Fruit fly (Drosophila melanogaster) whole organism, embryonic: Measurements from ENCODE around the gene CG5235.

Source experiments
- Ada2b ChIP-seq: fragments of 200-800 bp; sonication (Bioruptor generic); IDR thresholded peaks from 2 replicates; pipeline ENCODE4 v1.3.6; 2022; ENCODE audit warnings: missing biosample characterization, missing genetic modification characterization
- BEAF-32 ChIP-seq: fragments of 200-800 bp; sonication (Bioruptor generic); optimal IDR thresholded peaks from 3 replicates; lab custom pipeline; 2017; ENCODE audit warnings: missing biosample characterization, missing genetic modification characterization, mild to moderate bottlenecking, moderate library complexity, missing genetic modification reagents
- CG10366 ChIP-seq: fragments of 200-800 bp; sonication (Bioruptor generic); IDR thresholded peaks from 2 replicates; pipeline ENCODE4 v1.3.6; 2022; ENCODE audit warnings: missing biosample characterization, missing genetic modification characterization
- CG10565 ChIP-seq: fragments of 200-800 bp; sonication (Bioruptor generic); optimal IDR thresholded peaks from 3 replicates; lab custom pipeline; 2016; ENCODE audit warnings: missing biosample characterization, mild to moderate bottlenecking, missing genetic modification characterization
- CG11456 ChIP-seq: fragments of 200-800 bp; sonication (Bioruptor generic); IDR thresholded peaks from 3 replicates; pipeline ENCODE4 v1.3.6; 2022; ENCODE audit warnings: missing biosample characterization, missing genetic modification characterization
- CG11695 ChIP-seq: fragments of 200-800 bp; sonication (Bioruptor generic); IDR thresholded peaks from 3 replicates; pipeline ENCODE4 v1.3.6; 2022; ENCODE audit warnings: missing biosample characterization, missing genetic modification characterization
- CG18476 ChIP-seq: fragments of 200-800 bp; sonication (Bioruptor generic); optimal IDR thresholded peaks from 2 replicates; lab custom pipeline; 2016; ENCODE audit warnings: missing biosample characterization, mild to moderate bottlenecking, missing genetic modification characterization
- CG2199 ChIP-seq: fragments of 200-800 bp; sonication (Bioruptor generic); IDR thresholded peaks from 3 replicates; pipeline ENCODE4 v1.3.6; 2022; ENCODE audit warnings: missing biosample characterization, missing genetic modification characterization
- CG2875 ChIP-seq: fragments of 200-800 bp; sonication (Bioruptor generic); optimal IDR thresholded peaks from 2 replicates; lab custom pipeline; 2017; ENCODE audit warnings: missing biosample characterization, mild to moderate bottlenecking, missing genetic modification characterization, missing genetic modification reagents
- CG33557 ChIP-seq: fragments of 200-800 bp; sonication (Bioruptor generic); optimal IDR thresholded peaks from 2 replicates; lab custom pipeline; 2019; ENCODE audit warnings: missing biosample characterization, mild to moderate bottlenecking, missing genetic modification characterization, moderate library complexity
- CG3847 ChIP-seq: fragments of 200-800 bp; sonication (Bioruptor generic); IDR thresholded peaks from 2 replicates; pipeline ENCODE4 v1.3.6; 2022; ENCODE audit warnings: missing biosample characterization, missing genetic modification characterization
- CG42726 ChIP-seq: fragments of 200-800 bp; sonication (Bioruptor generic); IDR thresholded peaks from 2 replicates; pipeline ENCODE4 v1.3.6; 2022; ENCODE audit warnings: missing biosample characterization, missing genetic modification characterization; ENCODE audit not compliant: partially characterized antibody
- CG4617 ChIP-seq: fragments of 200-800 bp; sonication (Bioruptor generic); optimal IDR thresholded peaks from 3 replicates; lab custom pipeline; 2016; ENCODE audit warnings: missing biosample characterization, missing genetic modification characterization, borderline replicate concordance
- CG5245 ChIP-seq: fragments of 200-800 bp; sonication (Bioruptor generic); optimal IDR thresholded peaks from 3 replicates; lab custom pipeline; 2016; ENCODE audit warnings: missing biosample characterization, missing genetic modification characterization
- CG6654 ChIP-seq: fragments of 200-800 bp; sonication (Bioruptor generic); optimal IDR thresholded peaks from 2 replicates; lab custom pipeline; 2017; ENCODE audit warnings: missing biosample characterization, mild to moderate bottlenecking, missing genetic modification characterization
- CG6689 ChIP-seq: fragments of 200-800 bp; sonication (Bioruptor generic); IDR thresholded peaks from 2 replicates; pipeline ENCODE4 v1.3.6; 2022; ENCODE audit warnings: missing biosample characterization, missing genetic modification characterization
- CG7271 ChIP-seq: fragments of 200-800 bp; sonication (Bioruptor generic); optimal IDR thresholded peaks from 2 replicates; lab custom pipeline; 2018; ENCODE audit warnings: missing biosample characterization, mild to moderate bottlenecking, missing genetic modification characterization, moderate library complexity
- CG7745 ChIP-seq: fragments of 200-800 bp; sonication (Bioruptor generic); optimal IDR thresholded peaks from 2 replicates; lab custom pipeline; 2018; ENCODE audit warnings: missing biosample characterization, mild to moderate bottlenecking, missing genetic modification characterization, moderate library complexity
- CG8089 ChIP-seq: fragments of 200-800 bp; sonication (Bioruptor generic); optimal IDR thresholded peaks from 3 replicates; lab custom pipeline; 2016; ENCODE audit warnings: missing biosample characterization, missing genetic modification characterization
- CG8281 ChIP-seq: fragments of 200-800 bp; sonication (Bioruptor generic); optimal IDR thresholded peaks from 2 replicates; lab custom pipeline; 2018; ENCODE audit warnings: missing biosample characterization, mild to moderate bottlenecking, missing genetic modification characterization, moderate library complexity
- CG9876 ChIP-seq: fragments of 200-800 bp; sonication (Bioruptor generic); optimal IDR thresholded peaks from 2 replicates; lab custom pipeline; 2016; ENCODE audit warnings: missing biosample characterization, missing genetic modification characterization
- Dfd ChIP-seq, 2 experiments: fragments of >200 bp; optimal IDR thresholded peaks; 2 replicates each; lab custom pipeline; 2017; ENCODE audit warnings: missing biosample characterization in 2 of 2, missing genetic modification characterization in 2 of 2
- Dref ChIP-seq: fragments of 200-800 bp; sonication (Bioruptor generic); IDR thresholded peaks from 2 replicates; pipeline ENCODE4 v1.3.6; 2022; ENCODE audit warnings: missing biosample characterization, missing genetic modification characterization
- H15 ChIP-seq: fragments of 200-800 bp; sonication (Bioruptor generic); IDR thresholded peaks from 3 replicates; pipeline ENCODE4 v1.3.6; 2022; ENCODE audit warnings: missing biosample characterization, missing genetic modification characterization
- Hr3 ChIP-seq: fragments of 200-800 bp; sonication (Bioruptor generic); optimal IDR thresholded peaks from 3 replicates; lab custom pipeline; 2016; ENCODE audit warnings: missing biosample characterization, missing genetic modification characterization
- Hr39 ChIP-seq: fragments of >200 bp; optimal IDR thresholded peaks from 2 replicates; lab custom pipeline; 2017
- Hr51 ChIP-seq, 2 experiments: fragments of 200-800 bp; sonication (Bioruptor generic); optimal IDR thresholded peaks; 2 replicates in 1 of 2; 3 replicates in 1 of 2; lab custom pipeline; 2016 to 2018; ENCODE audit warnings: missing biosample characterization in 2 of 2, missing genetic modification characterization in 2 of 2, mild to moderate bottlenecking in 1 of 2, moderate library complexity in 1 of 2
- Lim3 ChIP-seq: fragments of 200-800 bp; sonication (Bioruptor generic); IDR thresholded peaks from 2 replicates; pipeline ENCODE4 v1.3.6; 2022; ENCODE audit warnings: missing biosample characterization, missing genetic modification characterization
- Max ChIP-seq: fragments of 200-800 bp; sonication (Bioruptor generic); optimal IDR thresholded peaks from 2 replicates; lab custom pipeline; 2016; ENCODE audit warnings: missing biosample characterization, mild to moderate bottlenecking, missing genetic modification characterization
- Spps ChIP-seq: fragments of 200-800 bp; sonication (Bioruptor generic); optimal IDR thresholded peaks from 2 replicates; lab custom pipeline; 2018; ENCODE audit warnings: missing biosample characterization, mild to moderate bottlenecking, missing genetic modification characterization
- Stat92E ChIP-seq, 3 experiments: fragments of >200 bp in 2 of 3; fragments of 200-800 bp in 1 of 3; sonication (Bioruptor generic) in 1 of 3; optimal IDR thresholded peaks; 2 replicates each; lab custom pipeline; 2017 to 2019; ENCODE audit warnings: missing biosample characterization in 3 of 3, missing genetic modification characterization in 3 of 3, mild to moderate bottlenecking in 1 of 3, moderate library complexity in 1 of 3
- bcd ChIP-seq: fragments of 200-800 bp; sonication (Bioruptor generic); optimal IDR thresholded peaks from 2 replicates; lab custom pipeline; 2017; ENCODE audit warnings: missing biosample characterization, mild to moderate bottlenecking, missing genetic modification characterization
- bigmax ChIP-seq: fragments of 200-800 bp; sonication (Bioruptor generic); optimal IDR thresholded peaks from 2 replicates; lab custom pipeline; 2018; ENCODE audit warnings: missing biosample characterization, mild to moderate bottlenecking, missing genetic modification characterization
- chm ChIP-seq: fragments of 200-800 bp; sonication (Bioruptor generic); IDR thresholded peaks from 2 replicates; pipeline ENCODE4 v1.3.6; 2022; ENCODE audit warnings: missing biosample characterization, missing genetic modification characterization
- en ChIP-seq: fragments of 200-800 bp; sonication (Bioruptor generic); optimal IDR thresholded peaks from 2 replicates; lab custom pipeline; 2016; ENCODE audit warnings: missing biosample characterization, missing genetic modification characterization
- gsb ChIP-seq: fragments of 200-800 bp; sonication (Bioruptor generic); IDR thresholded peaks from 2 replicates; pipeline ENCODE4 v1.3.6; 2022; ENCODE audit warnings: missing biosample characterization, missing genetic modification characterization
- hbn ChIP-seq: fragments of 200-800 bp; sonication (Bioruptor generic); IDR thresholded peaks from 2 replicates; pipeline ENCODE4 v1.3.6; 2022; ENCODE audit warnings: missing biosample characterization, missing genetic modification characterization; ENCODE audit not compliant: partially characterized antibody
- kah ChIP-seq: fragments of 200-800 bp; sonication (Bioruptor generic); optimal IDR thresholded peaks from 2 replicates; lab custom pipeline; 2018; ENCODE audit warnings: missing biosample characterization, mild to moderate bottlenecking, missing genetic modification characterization
- nmo ChIP-seq: fragments of 200-800 bp; sonication (Bioruptor generic); optimal IDR thresholded peaks from 2 replicates; lab custom pipeline; 2018; ENCODE audit warnings: missing biosample characterization, mild to moderate bottlenecking, missing genetic modification characterization, moderate library complexity
- pho ChIP-seq: fragments of 200-800 bp; sonication (Bioruptor generic); optimal IDR thresholded peaks from 2 replicates; lab custom pipeline; 2016; ENCODE audit warnings: missing biosample characterization, missing genetic modification characterization
- prd ChIP-seq, 3 experiments: fragments of >200 bp in 2 of 3; fragments of 200-800 bp in 1 of 3; sonication (Bioruptor generic) in 1 of 3; optimal IDR thresholded peaks in 2 of 3; IDR thresholded peaks in 1 of 3; 2 replicates in 2 of 3; 3 replicates in 1 of 3; pipeline versions ENCODE4 v1.3.6 to Lab custom; 2017 to 2022; ENCODE audit warnings: missing biosample characterization in 1 of 3, missing genetic modification characterization in 1 of 3
- sens-2 ChIP-seq: fragments of 200-800 bp; sonication (Bioruptor generic); IDR thresholded peaks from 2 replicates; pipeline ENCODE4 v1.3.6; 2022; ENCODE audit warnings: missing biosample characterization, missing genetic modification characterization
- sima ChIP-seq: fragments of 200-800 bp; sonication (Bioruptor generic); optimal IDR thresholded peaks from 2 replicates; lab custom pipeline; 2016; ENCODE audit warnings: missing biosample characterization, missing genetic modification characterization
- sisA ChIP-seq: fragments of 200-800 bp; sonication (Bioruptor generic); IDR thresholded peaks from 2 replicates; pipeline ENCODE4 v1.3.6; 2022; ENCODE audit warnings: missing biosample characterization, missing genetic modification characterization
- sqz ChIP-seq: fragments of 200-800 bp; sonication (Bioruptor generic); optimal IDR thresholded peaks from 3 replicates; lab custom pipeline; 2018; ENCODE audit warnings: missing biosample characterization, mild to moderate bottlenecking, missing genetic modification characterization
- sug ChIP-seq: fragments of 200-800 bp; optimal IDR thresholded peaks from 2 replicates; lab custom pipeline; 2019; ENCODE audit warnings: missing biosample characterization, mild to moderate bottlenecking, missing genetic modification characterization, moderate library complexity
- trh ChIP-seq: fragments of 200-800 bp; sonication (Bioruptor generic); optimal IDR thresholded peaks from 2 replicates; lab custom pipeline; 2016; ENCODE audit warnings: missing biosample characterization, missing genetic modification characterization
- ttk ChIP-seq: fragments of 200-800 bp; sonication (Bioruptor generic); IDR thresholded peaks from 2 replicates; pipeline ENCODE4 v2.1.2; 2022; ENCODE audit warnings: missing biosample characterization, missing genetic modification characterization
- unc-4 ChIP-seq: fragments of 200-800 bp; sonication (Bioruptor generic); IDR thresholded peaks from 2 replicates; pipeline ENCODE4 v1.3.6; 2022; ENCODE audit warnings: missing biosample characterization, missing genetic modification characterization; ENCODE audit not compliant: partially characterized antibody
- zen ChIP-seq: fragments of 200-800 bp; sonication (Bioruptor generic); optimal IDR thresholded peaks from 3 replicates; lab custom pipeline; 2018; ENCODE audit warnings: missing biosample characterization, mild to moderate bottlenecking, missing genetic modification characterization, moderate library complexity

The CG5235 gene

dm6 chr3L:16045831-16046336, 44.3 kb downstream of the CG5235 start (continued):
- TF ChIP-seq CG6689 (GFP tag; lab: Robert Waterston, UW) (peak; percentile 94), CG2875 (GFP tag; lab: Kevin White, UChicago) (peak; percentile 85), unc-4 (GFP tag; lab: Robert Waterston, UW) (no peak), CG11695 (GFP tag; lab: Robert Waterston, UW) (peak; percentile 94), trh (peak; percentile 85), CG10366 (GFP tag; lab: Robert Waterston, UW) (peak; percentile 89), sima (GFP tag; lab: Kevin White, UChicago) (peak; percentile 64), chm (GFP tag; lab: Robert Waterston, UW) (peak; percentile 94), CG5245 (GFP tag; lab: Kevin White, UChicago) (peak; percentile 63), CG7271 (peak; percentile 94), zen (tag; lab: Kevin White, UChicago) (peak; percentile 92), H15 (GFP tag; lab: Robert Waterston, UW) (peak; percentile 86), CG8281 (peak; percentile 80), Dref (peak; percentile 32; the same call in 1 of the 2 replicates), CG7745 (tag; lab: Kevin White, UChicago) (peak; percentile 71), sqz (GFP tag; lab: Kevin White, UChicago) (peak; percentile 99), CG3847 (GFP tag; lab: Robert Waterston, UW) (peak; percentile 88), sisA (GFP tag; lab: Robert Waterston, UW) (peak; percentile 80), Ada2b (GFP tag; lab: Robert Waterston, UW) (peak; percentile 87), CG18476 (GFP tag; lab: Kevin White, UChicago) (peak; percentile 93), CG4617 (GFP tag; lab: Kevin White, UChicago) (peak; percentile 57), CG8089 (GFP tag; lab: Kevin White, UChicago) (peak; percentile 82), kah (GFP tag; lab: Kevin White, UChicago) (peak; percentile 81), hbn (GFP tag; lab: Robert Waterston, UW) (no peak), CG10565 (GFP tag; lab: Kevin White, UChicago) (peak; percentile 74), sens-2 (GFP tag; lab: Robert Waterston, UW) (peak; percentile 80; the same call in 1 of the 2 replicates), CG33557 (GFP tag; lab: Kevin White, UChicago) (peak; percentile 93), ttk (GFP tag; lab: Robert Waterston, UW) (peak; percentile 85), bigmax (no peak), Hr39 (lab: Kevin White, UChicago) (no peak), nmo (GFP tag; lab: Kevin White, UChicago) (peak; percentile 90), sug (tag; lab: Kevin White, UChicago) (peak; percentile 68), prd (optimal IDR thresholded peaks at IDR 0.05; lab: Kevin White, UChicago) (no peak), prd (GFP tag; IDR thresholded peaks at IDR 0.05; lab: Robert Waterston, UW) (peak; percentile 95), Lim3 (GFP tag; lab: Robert Waterston, UW) (peak; percentile 69; the same call in 1 of the 2 replicates), pho (GFP tag; lab: Kevin White, UChicago) (peak; percentile 92), Hr51 (GFP tag; optimal IDR thresholded peaks at IDR 0.05; lab: Kevin White, UChicago) (peak; percentile 83 to 96), Dfd (GFP tag; optimal IDR thresholded peaks at IDR 0.05; lab: Kevin White, UChicago) (no peak), BEAF-32 (GFP tag; lab: Kevin White, UChicago) (no peak), bcd (GFP tag; lab: Kevin White, UChicago) (peak; percentile 88), Stat92E (GFP tag; optimal IDR thresholded peaks at IDR 0.05; lab: Kevin White, UChicago) (no peak), CG2199 (GFP tag; lab: Robert Waterston, UW) (peak; percentile 68; the same call in 1 of the 3 replicates), Hr3 (GFP tag; lab: Kevin White, UChicago) (peak; percentile 85), gsb (peak; percentile 80), Spps (tag; lab: Kevin White, UChicago) (peak; percentile 93), Max (peak; percentile 87), CG11456 (GFP tag; lab: Robert Waterston, UW) (peak; percentile 82), CG9876 (GFP tag; lab: Kevin White, UChicago) (peak; percentile 66), CG42726 (no peak), en (GFP tag; lab: Kevin White, UChicago) (peak; percentile 84), CG6654 (GFP tag; lab: Kevin White, UChicago) (peak; percentile 69)
